Worm (Caenorhabditis elegans): ENCODE data around the gene ZK637.14.

ZK637.14 gene

DNA sequence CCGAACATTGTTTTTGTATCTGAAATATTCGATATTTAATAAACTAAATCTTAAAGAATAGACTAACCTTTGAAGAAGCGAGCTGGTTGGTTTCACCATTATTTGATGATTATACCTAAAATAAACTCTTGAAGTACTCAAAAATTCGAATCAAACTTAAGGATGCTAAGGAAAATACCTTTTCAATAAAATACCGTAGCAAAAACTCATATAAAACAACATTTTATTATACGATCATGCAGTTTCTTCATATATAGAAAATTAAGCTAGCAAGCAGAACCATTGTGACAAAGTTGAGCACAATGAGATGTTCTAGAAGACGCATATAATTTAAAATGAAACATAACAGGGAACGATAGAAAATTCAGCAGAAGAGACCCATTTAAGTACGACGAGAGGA is 40.6 kb downstream of the ZK637.14 start, which contains the start of gene F44E2.7:
Gene F44E2.7 (minus strand): TSS at position 101 of the 400 bp plus-strand sequence.
- no peak for TF ChIP-seq elt-2 (tag; optimal IDR thresholded peaks at IDR 0.05)

DNA sequence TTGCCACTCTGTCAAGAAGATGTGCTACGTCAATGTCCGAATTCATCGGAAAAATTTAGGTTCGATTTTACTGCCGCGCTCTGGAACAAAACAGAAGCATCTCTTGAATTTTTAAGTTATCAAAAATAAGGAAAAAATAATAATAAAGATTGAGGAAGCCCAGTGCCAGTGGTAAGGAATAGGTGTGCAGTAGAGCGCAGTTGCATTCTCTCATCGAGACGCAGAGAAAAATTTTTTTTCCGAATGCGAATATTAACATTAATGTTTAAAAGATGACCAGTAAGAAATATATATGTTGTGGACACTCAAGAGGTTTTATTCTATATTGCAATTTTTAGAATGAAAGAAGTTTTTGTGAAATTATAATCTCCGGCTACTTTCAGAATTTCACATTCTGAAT is 41.2 kb downstream of the ZK637.14 start:
- no peak for TF ChIP-seq mml-1 (tag; optimal IDR thresholded peaks at IDR 0.05)
- TF ChIP-seq nfya-1 (tag; optimal IDR thresholded peaks at IDR 0.05; ENCODE audit: insufficient read depth) = peak; percentile 32
- peak; percentile 44 for TF ChIP-seq snpc-4 (tag; optimal IDR thresholded peaks at IDR 0.05)
- TF ChIP-seq nhr-25 (tag; optimal IDR thresholded peaks at IDR 0.05) = no peak
- TF ChIP-seq ztf-4 (tag; optimal IDR thresholded peaks at IDR 0.05) = no peak
- TF ChIP-seq lin-15B (tag; optimal IDR thresholded peaks at IDR 0.05) = peak; percentile 79
- no peak for TF ChIP-seq daf-12 (tag; optimal IDR thresholded peaks at IDR 0.05)
- TF ChIP-seq hmg-11 (tag; optimal IDR thresholded peaks at IDR 0.05) = peak; percentile 24
- no peak for TF ChIP-seq nhr-67 (tag; optimal IDR thresholded peaks at IDR 0.05)
- peak; percentile 9 for TF ChIP-seq R02D3.7 (tag; optimal IDR thresholded peaks at IDR 0.05)
- no peak for TF ChIP-seq aly-2 (tag; optimal IDR thresholded peaks at IDR 0.05)
- no peak for TF ChIP-seq mdl-1 (tag; optimal IDR thresholded peaks at IDR 0.05)
- TF ChIP-seq fos-1 (tag; optimal IDR thresholded peaks at IDR 0.05) = no peak
- no peak for TF ChIP-seq ceh-28 (tag; optimal IDR thresholded peaks at IDR 0.05)
- TF ChIP-seq ceh-16 (tag; optimal IDR thresholded peaks at IDR 0.05) = no peak
- TF ChIP-seq nhr-43 (tag; optimal IDR thresholded peaks at IDR 0.05; ENCODE audit: poor library complexity, severe bottlenecking) = peak; percentile 30
- TF ChIP-seq pha-4 (tag; optimal IDR thresholded peaks at IDR 0.05) = peak; percentile 73
- TF ChIP-seq skn-1 (tag; optimal IDR thresholded peaks at IDR 0.05) = no peak
- TF ChIP-seq lin-39 (tag; optimal IDR thresholded peaks at IDR 0.05) = no peak
- no peak for TF ChIP-seq fkh-10 (GFP tag; optimal IDR thresholded peaks at IDR 0.05)
- TF ChIP-seq unc-62 (GFP tag; optimal IDR thresholded peaks at IDR 0.05) = no peak
- TF ChIP-seq nhr-23 (tag; optimal IDR thresholded peaks at IDR 0.05) = peak; percentile 69
- no peak for TF ChIP-seq nhr-28 (tag; optimal IDR thresholded peaks at IDR 0.05)
- no peak for TF ChIP-seq fkh-2 (tag; optimal IDR thresholded peaks at IDR 0.05)
- TF ChIP-seq pqm-1 (tag; optimal IDR thresholded peaks at IDR 0.05) = no peak
- no peak for TF ChIP-seq tbx-2 (tag; optimal IDR thresholded peaks at IDR 0.05)
- no peak for TF ChIP-seq lsy-12 (tag; optimal IDR thresholded peaks at IDR 0.05)
- no peak for TF ChIP-seq elt-3 (tag; optimal IDR thresholded peaks at IDR 0.05)
- TF ChIP-seq egl-5 (tag; optimal IDR thresholded peaks at IDR 0.05) = no peak

DNA sequence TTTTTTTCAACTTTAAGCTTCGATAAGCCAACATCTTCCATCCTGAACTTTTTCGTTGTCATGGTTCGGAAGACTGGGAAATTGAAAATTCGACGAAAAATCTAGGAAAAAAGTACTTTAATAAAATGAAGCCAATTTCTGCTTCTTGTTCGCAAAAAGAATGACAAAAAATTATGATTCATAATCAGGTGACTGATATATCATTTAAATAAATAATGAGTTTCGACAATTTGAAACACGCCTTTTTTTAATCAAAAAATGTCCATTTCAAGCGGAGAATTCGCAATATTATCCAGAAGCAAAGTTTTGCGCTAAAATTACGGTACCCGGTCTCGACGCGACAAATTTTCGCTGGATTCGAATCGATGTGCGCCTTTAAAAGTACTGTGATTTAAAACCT is 43.8 kb downstream of the ZK637.14 start, which contains the start of gene F44E2.6:
Gene F44E2.6 (minus strand): TSS at position 101 of the 400 bp plus-strand sequence.
- TF ChIP-seq nhr-28 (tag; optimal IDR thresholded peaks at IDR 0.05) (no peak), eor-1 (tag; optimal IDR thresholded peaks at IDR 0.05) (no peak), nhr-11 (tag; optimal IDR thresholded peaks at IDR 0.05) (no peak), fos-1 (tag; optimal IDR thresholded peaks at IDR 0.05) (no peak), nhr-76 (tag; optimal IDR thresholded peaks at IDR 0.05) (no peak), nhr-25 (tag; optimal IDR thresholded peaks at IDR 0.05) (no peak), sea-2 (GFP tag; optimal IDR thresholded peaks at IDR 0.05) (no peak), unc-39 (tag; optimal IDR thresholded peaks at IDR 0.05) (no peak), fkh-10 (GFP tag; optimal IDR thresholded peaks at IDR 0.05) (no peak), ZK546.5 (tag; optimal IDR thresholded peaks at IDR 0.05) (no peak), lin-15B (tag; optimal IDR thresholded peaks at IDR 0.05) (no peak), ceh-9 (tag; optimal IDR thresholded peaks at IDR 0.05) (no peak), fkh-2 (tag; optimal IDR thresholded peaks at IDR 0.05) (no peak)

ce11 chrIII:8844137-8844536 is 44.8 kb downstream of the ZK637.14 start:
- TF ChIP-seq elt-1 (tag; optimal IDR thresholded peaks at IDR 0.05) (no peak), nhr-23 (tag; optimal IDR thresholded peaks at IDR 0.05) (peak; percentile 57), skn-1 (tag; optimal IDR thresholded peaks at IDR 0.05) (no peak), nhr-11 (tag; optimal IDR thresholded peaks at IDR 0.05) (no peak)

Data from whole organism, L3 larva.